Worm (Caenorhabditis elegans) whole organism, late embryonic: ENCODE measurements around the gene fbxa-172.

Source experiments
- che-1 ChIP-seq: sonication (generic microtip); optimal IDR thresholded peaks from 2 replicates; lab custom pipeline; 2016; ENCODE audit warnings: mild to moderate bottlenecking, missing genetic modification characterization, missing compliant biosample characterization
- hlh-13 ChIP-seq: fragments of 200-800 bp; sonication (Bioruptor generic); optimal IDR thresholded peaks from 2 replicates; lab custom pipeline; 2018; ENCODE audit warnings: mild to moderate bottlenecking, missing genetic modification characterization, missing compliant biosample characterization
- hlh-15 ChIP-seq: sonication (generic microtip); optimal IDR thresholded peaks from 2 replicates; lab custom pipeline; 2016; ENCODE audit warnings: missing genetic modification characterization, missing compliant biosample characterization
- nfya-1 ChIP-seq: sonication (generic microtip); optimal IDR thresholded peaks from 2 replicates; lab custom pipeline; 2017; ENCODE audit warnings: missing genetic modification characterization, mild to moderate bottlenecking, missing compliant biosample characterization, antibody characterized with exemption, moderate library complexity
- pha-4 ChIP-seq: fragments of 150-350 bp; optimal IDR thresholded peaks from 2 replicates; lab custom pipeline; 2018; ENCODE audit warnings: missing biosample characterization, missing genetic modification reagents, missing genetic modification characterization
- sox-4 ChIP-seq: sonication (generic microtip); optimal IDR thresholded peaks from 2 replicates; lab custom pipeline; 2017; ENCODE audit warnings: mild to moderate bottlenecking, missing genetic modification characterization, inconsistent platforms, missing compliant biosample characterization

ce11 chrV:17531410-17531809 is 27.6 kb upstream of the fbxa-172 start, which contains the start of gene C18D4.4:
- no peak for TF ChIP-seq nfya-1 (tag; lab: Kevin White, UChicago)
- TF ChIP-seq pha-4, result no peak
- TF ChIP-seq hlh-13 (GFP tag; lab: Kevin White, UChicago), result no peak
- TF ChIP-seq hlh-15, result no peak
- no peak for TF ChIP-seq sox-4 (tag; lab: Kevin White, UChicago)
- TF ChIP-seq che-1 (tag; lab: Kevin White, UChicago), result no peak
